Worm (Caenorhabditis elegans): ENCODE measurements around the gene M60.7.

The M60.7 gene

ce11 chrX:8243116-8243515, 17.9 kb downstream of the M60.7 start (continued):
- TF ChIP-seq fos-1 (tag; optimal IDR thresholded peaks at IDR 0.05): no peak
- TF ChIP-seq snpc-4 (tag; optimal IDR thresholded peaks at IDR 0.05): no peak
- TF ChIP-seq ztf-7 (tag; optimal IDR thresholded peaks at IDR 0.05): no peak
- TF ChIP-seq F10B5.3 (tag; optimal IDR thresholded peaks at IDR 0.05): no peak
- 0 out of 2 replicates have a peak, but pooled peaks have one; percentile 19 for TF ChIP-seq madf-9 (GFP tag; conservative IDR thresholded peaks at IDR 0.05)
- no peak for TF ChIP-seq unc-39 (tag; optimal IDR thresholded peaks at IDR 0.05)
- TF ChIP-seq T26A8.4 (GFP tag; IDR thresholded peaks at IDR 0.05): no peak; the same call in 1 of the 2 replicates
- TF ChIP-seq php-3 (GFP tag; IDR thresholded peaks at IDR 0.05): peak; percentile 85; the same call in 1 of the 2 replicates
- no peak for TF ChIP-seq unc-62 (GFP tag; optimal IDR thresholded peaks at IDR 0.05 in 1 of 2)
- no peak for TF ChIP-seq unc-62 (tag; optimal IDR thresholded peaks at IDR 0.05)
- TF ChIP-seq set-16 (GFP tag; IDR thresholded peaks at IDR 0.05): no peak
- no peak for TF ChIP-seq zip-2 (tag; optimal IDR thresholded peaks at IDR 0.05)
- TF ChIP-seq dmd-6 (GFP tag; IDR thresholded peaks at IDR 0.05): peak; percentile 97
- peak; percentile 34 to 86 for TF ChIP-seq mdl-1 (tag; optimal IDR thresholded peaks at IDR 0.05)
- TF ChIP-seq daf-16 (GFP tag; optimal IDR thresholded peaks at IDR 0.05): no peak
- TF ChIP-seq daf-16 (tag; optimal IDR thresholded peaks at IDR 0.05): peak; percentile 85
- peak; percentile 77 for TF ChIP-seq aha-1 (tag)
- no peak for TF ChIP-seq tag-97 (GFP tag; IDR thresholded peaks at IDR 0.05)
- no peak for TF ChIP-seq ceh-82 (tag; optimal IDR thresholded peaks at IDR 0.05)
- peak; percentile 80 for TF ChIP-seq nhr-28 (tag; optimal IDR thresholded peaks at IDR 0.05)
- no peak for TF ChIP-seq snpc-1.2 (GFP tag; IDR thresholded peaks at IDR 0.05)
- TF ChIP-seq D1046.2 (GFP tag; IDR thresholded peaks at IDR 0.05): no peak
- peak; percentile 67 for TF ChIP-seq nhr-10 (tag; optimal IDR thresholded peaks at IDR 0.05)
- TF ChIP-seq skn-1 (tag; optimal IDR thresholded peaks at IDR 0.05): no peak

ce11 chrX:8241906-8242305, 19.1 kb downstream of the M60.7 start, which contains the start of gene endu-2:
TSS of gene endu-2 (plus strand) at chrX:8242301.
- TF ChIP-seq lin-39 (tag; optimal IDR thresholded peaks at IDR 0.05) (no peak), mxl-3 (GFP tag; optimal IDR thresholded peaks at IDR 0.05) (peak; percentile 39), nhr-28 (tag; optimal IDR thresholded peaks at IDR 0.05) (peak; percentile 26), dmd-6 (GFP tag; IDR thresholded peaks at IDR 0.05) (peak; percentile 83), hlh-30 (tag; optimal IDR thresholded peaks at IDR 0.05; ENCODE audit: insufficient read depth) (peak; percentile 47), pqm-1 (tag; optimal IDR thresholded peaks at IDR 0.05) (peak; percentile 33), tra-1 (GFP tag; IDR thresholded peaks at IDR 0.05) (no peak), daf-16 (GFP tag; optimal IDR thresholded peaks at IDR 0.05) (no peak), daf-16 (tag; optimal IDR thresholded peaks at IDR 0.05) (peak; percentile 57), hlh-11 (tag; optimal IDR thresholded peaks at IDR 0.05) (peak; percentile 61), attf-4 (tag; optimal IDR thresholded peaks at IDR 0.05) (no peak), arid-1 (GFP tag; conservative IDR thresholded peaks at IDR 0.05) (no peak), dve-1 (tag; optimal IDR thresholded peaks at IDR 0.05; ENCODE audit: insufficient read depth) (peak; percentile 57), mdl-1 (tag; optimal IDR thresholded peaks at IDR 0.05) (peak in 1 of 2 experiments; percentile 35)

ce11 chrX:8238639-8239055, 22.3 kb downstream of the M60.7 start:
- TF ChIP-seq nhr-28 (tag; optimal IDR thresholded peaks at IDR 0.05) (peak; percentile 75), lin-1 (GFP tag; IDR thresholded peaks at IDR 0.05) (no peak), duxl-1 (tag; optimal IDR thresholded peaks at IDR 0.05; ENCODE audit: poor library complexity) (no peak), sdz-12 (GFP tag; optimal IDR thresholded peaks at IDR 0.05) (no peak), hif-1 (tag; optimal IDR thresholded peaks at IDR 0.05) (no peak), Y5F2A.4 (GFP tag; optimal IDR thresholded peaks at IDR 0.05) (no peak), nhr-102 (tag; optimal IDR thresholded peaks at IDR 0.05) (no peak), rbr-2 (tag; optimal IDR thresholded peaks at IDR 0.05) (no peak), pqm-1 (tag; optimal IDR thresholded peaks at IDR 0.05) (peak; percentile 73), ceh-82 (tag; optimal IDR thresholded peaks at IDR 0.05) (no peak), zip-11 (GFP tag; IDR thresholded peaks at IDR 0.05) (no peak), aly-2 (tag; optimal IDR thresholded peaks at IDR 0.05) (no peak), F44E2.7 (GFP tag; IDR thresholded peaks at IDR 0.05) (no peak), ZK337.2 (GFP tag; IDR thresholded peaks at IDR 0.05) (no peak), lin-15B (tag; optimal IDR thresholded peaks at IDR 0.05) (no peak), fkh-10 (GFP tag; optimal IDR thresholded peaks at IDR 0.05) (no peak), lsy-2 (tag; optimal IDR thresholded peaks at IDR 0.05) (no peak), lin-13 (GFP tag; optimal IDR thresholded peaks at IDR 0.05) (no peak), daf-12 (tag; optimal IDR thresholded peaks at IDR 0.05) (no peak), ceh-62 (tag; optimal IDR thresholded peaks at IDR 0.05) (no peak), nhr-77 (tag; optimal IDR thresholded peaks at IDR 0.05) (no peak)
